Worm (Caenorhabditis elegans): ENCODE measurements around the gene Y116F11B.13.

Gene Y116F11B.13

DNA sequence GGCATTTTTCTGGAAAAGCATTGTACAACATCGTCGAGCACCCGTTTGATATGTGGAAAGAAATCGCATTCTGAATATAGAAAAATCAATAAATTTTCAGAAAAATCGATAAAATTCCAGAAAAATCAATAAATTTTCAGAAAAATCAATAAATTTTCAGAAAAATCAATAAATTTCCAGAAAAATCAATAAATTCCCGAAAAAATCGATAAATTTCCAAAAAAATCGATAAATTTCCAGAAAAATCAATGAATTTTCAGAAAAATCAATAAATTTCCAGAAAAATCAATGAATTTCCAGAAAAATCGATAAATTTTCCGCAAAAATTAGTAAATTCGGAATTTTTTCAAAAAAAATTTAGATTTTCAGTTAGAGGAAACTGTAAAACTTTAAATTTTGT is 24.3 kb downstream of the Y116F11B.13 start, which contains the start of gene fars-2:
Gene fars-2, minus strand, starts transcription at position 70 of the 400 bp plus-strand sequence.
- TF ChIP-seq nhr-11 (tag; optimal IDR thresholded peaks at IDR 0.05) (no peak), zag-1 (tag; optimal IDR thresholded peaks at IDR 0.05) (no peak), unc-39 (tag; optimal IDR thresholded peaks at IDR 0.05) (no peak), alr-1 (tag; optimal IDR thresholded peaks at IDR 0.05) (no peak), aly-2 (tag; optimal IDR thresholded peaks at IDR 0.05) (no peak), nhr-77 (tag; optimal IDR thresholded peaks at IDR 0.05) (no peak), ztf-1 (GFP tag; conservative IDR thresholded peaks at IDR 0.05) (no peak), ceh-82 (tag; optimal IDR thresholded peaks at IDR 0.05) (no peak), R02D3.7 (tag; optimal IDR thresholded peaks at IDR 0.05) (no peak), ztf-4 (tag; optimal IDR thresholded peaks at IDR 0.05) (no peak), mdl-1 (tag; optimal IDR thresholded peaks at IDR 0.05) (no peak), nhr-25 (tag; optimal IDR thresholded peaks at IDR 0.05) (no peak), unc-62 (GFP tag; optimal IDR thresholded peaks at IDR 0.05) (no peak), nhr-23 (tag; optimal IDR thresholded peaks at IDR 0.05) (no peak), F13H6.1 (tag; optimal IDR thresholded peaks at IDR 0.05) (no peak), crh-2 (tag; optimal IDR thresholded peaks at IDR 0.05) (no peak)

DNA sequence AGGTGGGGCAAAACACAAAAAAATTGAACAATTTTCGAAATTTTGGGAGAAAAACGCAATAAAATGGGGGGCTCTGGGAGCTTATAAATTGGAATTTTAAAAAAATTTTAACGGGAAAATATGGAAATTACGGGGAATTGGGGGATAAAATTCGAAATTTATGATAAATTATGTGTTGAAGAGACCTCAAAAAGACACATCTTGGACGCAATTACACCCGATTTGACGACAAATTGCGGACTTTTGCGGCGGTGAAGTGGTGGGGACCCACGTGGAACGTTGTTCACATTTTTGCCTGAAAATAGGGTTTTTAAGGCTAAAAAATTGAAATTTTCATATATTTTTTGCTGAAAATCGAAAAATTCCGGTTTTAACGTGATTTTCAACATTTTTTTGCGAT is 25.8 kb downstream of the Y116F11B.13 start:
- TF ChIP-seq lsy-2 (tag; optimal IDR thresholded peaks at IDR 0.05) (peak; percentile 34 to 39), unc-55 (GFP tag; optimal IDR thresholded peaks at IDR 0.05) (peak; percentile 29), C34F6.9 (tag; optimal IDR thresholded peaks at IDR 0.05) (peak; percentile 11), crh-2 (tag; optimal IDR thresholded peaks at IDR 0.05) (peak; percentile 21), zag-1 (tag; optimal IDR thresholded peaks at IDR 0.05) (no peak), ztf-4 (tag; optimal IDR thresholded peaks at IDR 0.05) (no peak)

ce11 chrV:19915973-19916605 is 33.1 kb downstream of the Y116F11B.13 start, which contains the start of the genes chk-2 and Y60A3A.19:
Gene chk-2, minus strand, starts transcription at chrV:19916023.
Gene Y60A3A.19, plus strand, starts transcription at chrV:19916555.
- TF ChIP-seq R02D3.7 (tag; optimal IDR thresholded peaks at IDR 0.05): no peak
- no peak for TF ChIP-seq unc-62 (GFP tag; optimal IDR thresholded peaks at IDR 0.05)
- no peak for TF ChIP-seq crh-2 (tag; optimal IDR thresholded peaks at IDR 0.05)
- no peak for TF ChIP-seq unc-39 (tag; optimal IDR thresholded peaks at IDR 0.05)
- no peak for TF ChIP-seq ZK546.5 (tag; optimal IDR thresholded peaks at IDR 0.05)
- TF ChIP-seq mdl-1 (tag; optimal IDR thresholded peaks at IDR 0.05): no peak
- no peak for TF ChIP-seq gmeb-1 (tag; optimal IDR thresholded peaks at IDR 0.05)
- TF ChIP-seq lin-11 (tag; optimal IDR thresholded peaks at IDR 0.05): no peak
- no peak for TF ChIP-seq nhr-25 (tag; optimal IDR thresholded peaks at IDR 0.05)
- TF ChIP-seq egl-27 (tag; optimal IDR thresholded peaks at IDR 0.05): no peak

DNA sequence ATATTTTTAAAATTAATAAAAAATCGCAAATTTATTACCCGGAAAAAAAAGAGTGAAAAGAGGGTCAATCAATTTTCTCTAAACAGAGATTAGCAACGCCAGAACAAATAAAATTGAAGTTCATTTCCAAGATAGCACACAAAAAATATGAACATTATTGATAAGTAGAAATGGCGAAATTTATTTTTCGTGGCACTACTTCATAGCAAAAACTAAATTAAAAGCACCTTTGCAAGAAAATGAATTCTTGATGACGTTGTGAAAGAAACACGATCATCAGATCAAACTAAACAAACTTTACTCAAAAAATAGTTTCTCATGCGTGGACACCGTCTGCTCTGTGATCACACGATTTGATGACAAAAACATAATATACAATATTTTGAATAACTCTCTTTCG is 39.6 kb downstream of the Y116F11B.13 start, which contains the start of gene Y60A3A.16:
Gene Y60A3A.16, minus strand, starts transcription at position 101 of the 400 bp plus-strand sequence.
- TF ChIP-seq mdl-1 (tag; optimal IDR thresholded peaks at IDR 0.05) (no peak), peb-1 (tag; optimal IDR thresholded peaks at IDR 0.05) (no peak), lin-13 (GFP tag; optimal IDR thresholded peaks at IDR 0.05) (no peak), elt-1 (tag; optimal IDR thresholded peaks at IDR 0.05) (no peak), ama-1 (optimal IDR thresholded peaks at IDR 0.05) (no peak), skn-1 (tag; optimal IDR thresholded peaks at IDR 0.05) (no peak), unc-39 (tag; optimal IDR thresholded peaks at IDR 0.05) (no peak), ztf-11 (tag; optimal IDR thresholded peaks at IDR 0.05) (no peak), sma-3 (GFP tag; optimal IDR thresholded peaks at IDR 0.05) (no peak), alr-1 (tag; optimal IDR thresholded peaks at IDR 0.05) (no peak), ceh-16 (tag; optimal IDR thresholded peaks at IDR 0.05) (no peak), sma-9 (GFP tag; optimal IDR thresholded peaks at IDR 0.05) (no peak), sma-9 (tag; optimal IDR thresholded peaks at IDR 0.05) (no peak), F13H6.1 (tag; optimal IDR thresholded peaks at IDR 0.05) (no peak), crh-2 (tag; optimal IDR thresholded peaks at IDR 0.05) (no peak), unc-62 (GFP tag; optimal IDR thresholded peaks at IDR 0.05) (no peak)

DNA sequence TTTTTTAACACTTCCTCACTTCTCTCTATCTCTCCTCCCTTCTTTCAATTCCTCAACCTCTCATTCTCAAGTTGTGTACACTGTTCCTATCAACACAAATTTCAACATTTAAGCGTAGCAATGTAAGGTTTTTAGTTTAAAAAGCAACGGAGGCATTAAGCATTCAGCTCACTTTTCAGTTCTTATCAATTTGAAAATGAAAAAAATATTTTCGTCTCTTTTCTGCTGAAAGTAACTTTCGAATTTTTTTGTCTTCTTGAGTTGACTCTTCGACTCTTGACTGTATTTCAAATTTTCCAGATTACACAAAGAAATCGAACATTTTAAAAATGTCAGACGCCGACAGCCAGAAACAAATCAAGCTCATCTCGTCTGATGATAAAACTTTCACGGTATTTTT is 40.9 kb downstream of the Y116F11B.13 start, which contains the start of gene skr-4:
Gene skr-4, plus strand, starts transcription at position 301 of the 400 bp plus-strand sequence.
- TF ChIP-seq nhr-10 (tag; optimal IDR thresholded peaks at IDR 0.05): no peak
- no peak for TF ChIP-seq aly-2 (tag; optimal IDR thresholded peaks at IDR 0.05)
- TF ChIP-seq ceh-82 (tag; optimal IDR thresholded peaks at IDR 0.05): no peak
- TF ChIP-seq ztf-4 (tag; optimal IDR thresholded peaks at IDR 0.05): no peak
- no peak for TF ChIP-seq ztf-11 (tag; optimal IDR thresholded peaks at IDR 0.05)
- TF ChIP-seq mbf-1 (tag; optimal IDR thresholded peaks at IDR 0.05): no peak
- no peak for TF ChIP-seq mab-5 (tag; optimal IDR thresholded peaks at IDR 0.05)
- no peak for TF ChIP-seq gmeb-1 (tag; optimal IDR thresholded peaks at IDR 0.05)
- no peak for TF ChIP-seq F13H6.1 (tag; optimal IDR thresholded peaks at IDR 0.05)
- no peak for TF ChIP-seq elt-3 (tag; optimal IDR thresholded peaks at IDR 0.05)
- no peak for TF ChIP-seq skn-1 (tag; optimal IDR thresholded peaks at IDR 0.05)
- no peak for TF ChIP-seq dmd-4 (tag; optimal IDR thresholded peaks at IDR 0.05)
- no peak for TF ChIP-seq nhr-25 (tag; optimal IDR thresholded peaks at IDR 0.05)
- no peak for TF ChIP-seq unc-39 (tag; optimal IDR thresholded peaks at IDR 0.05)
- TF ChIP-seq fos-1 (tag; optimal IDR thresholded peaks at IDR 0.05): no peak
- TF ChIP-seq sem-4 (tag; optimal IDR thresholded peaks at IDR 0.05): no peak
- TF ChIP-seq lin-11 (tag; optimal IDR thresholded peaks at IDR 0.05): no peak
- TF ChIP-seq Y55F3AM.14 (GFP tag; optimal IDR thresholded peaks at IDR 0.05): no peak
- no peak for TF ChIP-seq C34F6.9 (tag; optimal IDR thresholded peaks at IDR 0.05)

All from whole organism, L2 larva.